Worm (Caenorhabditis elegans) whole organism, late embryonic: ENCODE data around the gene egl-27.

Source experiments
- dmd-4 ChIP-seq: sonication (generic microtip); optimal IDR thresholded peaks from 2 replicates; lab custom pipeline; 2016; ENCODE audit warnings: borderline replicate concordance, missing genetic modification characterization, missing compliant biosample characterization
- elt-2 ChIP-seq: sonication (generic microtip); optimal IDR thresholded peaks from 2 replicates; lab custom pipeline; 2016; ENCODE audit warnings: missing genetic modification reagents, missing genetic modification characterization, missing compliant biosample characterization

DNA sequence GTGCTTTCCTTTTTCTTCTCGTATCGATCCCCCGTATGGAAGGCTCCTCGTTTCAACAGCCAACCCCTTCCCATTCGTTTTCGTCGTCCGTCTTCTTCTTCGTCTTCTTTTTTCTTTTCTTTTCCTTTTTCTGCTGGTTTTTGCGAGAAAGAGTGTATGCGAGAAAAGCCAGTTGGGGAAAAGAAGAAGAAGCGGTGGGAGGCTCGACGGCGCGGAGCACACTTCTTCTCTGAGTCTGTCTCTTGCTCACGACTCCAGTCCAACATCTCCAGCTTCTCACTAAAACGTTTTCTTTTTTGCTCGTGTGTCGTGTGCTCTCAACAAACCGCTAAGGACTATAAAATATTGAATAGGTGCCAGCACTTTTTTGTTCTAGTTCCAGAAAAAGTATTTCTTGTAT, 26.3 kb upstream of the egl-27 start:
- TF ChIP-seq dmd-4 (tag; lab: Kevin White, UChicago), result no peak
- no peak for TF ChIP-seq elt-2 (tag; lab: Kevin White, UChicago)
